Fruit fly (Drosophila melanogaster) whole organism, adult: ENCODE results near the gene CG32117.

Experiments used
- CG11617 ChIP-seq: fragments of 200-800 bp; sonication (Bioruptor generic); optimal IDR thresholded peaks from 2 replicates; lab custom pipeline; 2017; ENCODE audit warnings: mild to moderate bottlenecking, missing biosample characterization, missing genetic modification reagents, missing genetic modification characterization
- CG12768 ChIP-seq: fragments of 200-800 bp; sonication (Bioruptor generic); optimal IDR thresholded peaks from 2 replicates; lab custom pipeline; 2017; ENCODE audit warnings: missing biosample characterization, missing genetic modification characterization, mild to moderate bottlenecking, moderate library complexity, missing genetic modification reagents
- CG14711 ChIP-seq: fragments of 200-800 bp; sonication (Bioruptor generic); optimal IDR thresholded peaks from 2 replicates; lab custom pipeline; 2018; ENCODE audit warnings: missing biosample characterization, mild to moderate bottlenecking, missing genetic modification characterization, moderate library complexity
- CG1620 ChIP-seq: fragments of 200-800 bp; sonication (Bioruptor generic); optimal IDR thresholded peaks from 2 replicates; lab custom pipeline; 2016; ENCODE audit warnings: missing biosample characterization, missing genetic modification characterization
- CG33017 ChIP-seq: fragments of 200-800 bp; sonication (Bioruptor generic); optimal IDR thresholded peaks from 2 replicates; lab custom pipeline; 2018; ENCODE audit warnings: missing biosample characterization, mild to moderate bottlenecking, missing genetic modification characterization, moderate library complexity
- CG5204 ChIP-seq: fragments of 200-800 bp; sonication (Bioruptor generic); optimal IDR thresholded peaks from 2 replicates; lab custom pipeline; 2016; ENCODE audit warnings: missing biosample characterization, missing genetic modification characterization
- CG7045 ChIP-seq: fragments of 200-800 bp; sonication (Bioruptor generic); optimal IDR thresholded peaks from 2 replicates; lab custom pipeline; 2017; ENCODE audit warnings: missing biosample characterization, mild to moderate bottlenecking, missing genetic modification characterization
- CG7101 ChIP-seq: fragments of 200-800 bp; sonication (Bioruptor generic); optimal IDR thresholded peaks from 2 replicates; lab custom pipeline; 2018; ENCODE audit warnings: missing biosample characterization, mild to moderate bottlenecking, missing genetic modification characterization, moderate library complexity
- Clk ChIP-seq: fragments of 200-800 bp; sonication (Bioruptor generic); optimal IDR thresholded peaks from 2 replicates; lab custom pipeline; 2017; ENCODE audit warnings: missing biosample characterization, missing genetic modification characterization
- Crg-1 ChIP-seq: fragments of 200-800 bp; sonication (Bioruptor generic); optimal IDR thresholded peaks from 2 replicates; lab custom pipeline; 2016; ENCODE audit warnings: missing biosample characterization, missing genetic modification characterization
- Hr96 ChIP-seq: fragments of 200-800 bp; sonication (Bioruptor generic); optimal IDR thresholded peaks from 2 replicates; lab custom pipeline; 2016; ENCODE audit warnings: missing biosample characterization, missing genetic modification characterization
- Mnt ChIP-seq: fragments of 200-800 bp; sonication (Bioruptor generic); optimal IDR thresholded peaks from 2 replicates; lab custom pipeline; 2016; ENCODE audit warnings: missing biosample characterization, mild to moderate bottlenecking, missing genetic modification characterization
- bab1 ChIP-seq: fragments of 200-800 bp; sonication (Bioruptor generic); optimal IDR thresholded peaks from 3 replicates; lab custom pipeline; 2019; ENCODE audit warnings: missing biosample characterization, mild to moderate bottlenecking, missing genetic modification characterization, moderate library complexity
- cic ChIP-seq: fragments of 200-800 bp; sonication (Bioruptor generic); optimal IDR thresholded peaks from 2 replicates; lab custom pipeline; 2017; ENCODE audit warnings: missing biosample characterization, mild to moderate bottlenecking, missing genetic modification characterization, moderate library complexity
- cnc ChIP-seq, 2 experiments: fragments of >200 bp; optimal IDR thresholded peaks; 2 replicates each; lab custom pipeline; 2017
- kay ChIP-seq: fragments of 200-800 bp; sonication (Bioruptor generic); peaks from one replicate; lab custom pipeline; 2016; ENCODE audit warnings: missing biosample characterization, missing genetic modification characterization, borderline replicate concordance
- ovo ChIP-seq: fragments of 200-800 bp; sonication (Bioruptor generic); optimal IDR thresholded peaks from 2 replicates; lab custom pipeline; 2016; ENCODE audit warnings: missing biosample characterization, missing genetic modification characterization
- pad ChIP-seq: fragments of 200-800 bp; sonication (Bioruptor generic); optimal IDR thresholded peaks from 3 replicates; lab custom pipeline; 2017; ENCODE audit warnings: missing biosample characterization, missing genetic modification characterization, mild to moderate bottlenecking, moderate library complexity, missing genetic modification reagents
- tj ChIP-seq: fragments of 200-800 bp; sonication (Bioruptor generic); optimal IDR thresholded peaks from 3 replicates; lab custom pipeline; 2017; ENCODE audit warnings: missing biosample characterization, mild to moderate bottlenecking, missing genetic modification characterization, moderate library complexity
- toe ChIP-seq: fragments of 200-800 bp; sonication (Bioruptor generic); optimal IDR thresholded peaks from 2 replicates; lab custom pipeline; 2016; ENCODE audit warnings: missing biosample characterization, missing genetic modification characterization

CG32117 gene

dm6 chr3L:12889353-12889820 lies 14.1 kb downstream of the CG32117 start, which contains the start of gene CG43894:
TSS of gene CG43894 (plus strand) at chr3L:12889770.
- TF ChIP-seq Mnt (GFP tag; lab: Kevin White, UChicago) (peak; percentile 21), Clk (GFP tag; lab: Kevin White, UChicago) (peak; percentile 9), tj (GFP tag; lab: Kevin White, UChicago) (no peak), CG7101 (tag; lab: Kevin White, UChicago) (no peak), ovo (no peak), CG7045 (GFP tag; lab: Kevin White, UChicago) (peak; percentile 44), kay (GFP tag; lab: Kevin White, UChicago) (peak; percentile 93), cic (GFP tag; lab: Kevin White, UChicago) (peak; percentile 82), Hr96 (GFP tag; lab: Kevin White, UChicago) (no peak), toe (no peak), cnc (optimal IDR thresholded peaks at IDR 0.05; lab: Kevin White, UChicago) (peak in 1 of 2 experiments; percentile 60), CG33017 (peak; percentile 20), bab1 (GFP tag; lab: Kevin White, UChicago) (no peak), CG12768 (GFP tag; lab: Kevin White, UChicago) (peak; percentile 32), CG1620 (GFP tag; lab: Kevin White, UChicago) (no peak), Crg-1 (GFP tag; lab: Kevin White, UChicago) (no peak), CG14711 (peak; percentile 1), CG11617 (GFP tag; lab: Kevin White, UChicago) (peak; percentile 25), pad (GFP tag; lab: Kevin White, UChicago) (no peak), CG5204 (GFP tag; lab: Kevin White, UChicago) (peak; percentile 28)

DNA sequence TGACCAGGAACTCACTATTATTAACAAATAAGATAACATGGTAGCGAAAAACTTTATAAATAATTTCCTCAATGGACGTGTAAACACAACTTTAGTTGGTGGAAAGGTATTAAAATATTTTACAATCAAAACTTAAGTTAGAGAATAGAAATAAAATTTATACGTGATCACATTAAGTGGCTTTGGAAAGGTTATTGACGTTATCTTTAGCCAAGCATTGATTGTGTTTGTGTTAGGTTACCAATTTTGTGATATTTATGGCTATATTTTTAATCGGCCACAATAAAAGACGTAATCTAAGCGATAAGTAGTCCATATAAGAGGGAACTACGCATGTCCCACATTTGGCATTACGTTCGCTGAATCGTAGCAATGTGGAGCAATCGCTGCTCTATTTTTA lies 18.8 kb downstream of the CG32117 start, which contains the start of gene CG14120:
TSS of gene CG14120 (plus strand) at position 360 of the 400 bp plus-strand sequence.
- TF ChIP-seq cic (GFP tag; lab: Kevin White, UChicago) = peak; percentile 67
- peak; percentile 63 for TF ChIP-seq kay (GFP tag; lab: Kevin White, UChicago)
- TF ChIP-seq pad (GFP tag; lab: Kevin White, UChicago) = no peak
- no peak for TF ChIP-seq CG12768 (GFP tag; lab: Kevin White, UChicago)
- TF ChIP-seq CG1620 (GFP tag; lab: Kevin White, UChicago) = no peak
- TF ChIP-seq CG5204 (GFP tag; lab: Kevin White, UChicago) = no peak
- peak; percentile 4 for TF ChIP-seq CG11617 (GFP tag; lab: Kevin White, UChicago)

DNA sequence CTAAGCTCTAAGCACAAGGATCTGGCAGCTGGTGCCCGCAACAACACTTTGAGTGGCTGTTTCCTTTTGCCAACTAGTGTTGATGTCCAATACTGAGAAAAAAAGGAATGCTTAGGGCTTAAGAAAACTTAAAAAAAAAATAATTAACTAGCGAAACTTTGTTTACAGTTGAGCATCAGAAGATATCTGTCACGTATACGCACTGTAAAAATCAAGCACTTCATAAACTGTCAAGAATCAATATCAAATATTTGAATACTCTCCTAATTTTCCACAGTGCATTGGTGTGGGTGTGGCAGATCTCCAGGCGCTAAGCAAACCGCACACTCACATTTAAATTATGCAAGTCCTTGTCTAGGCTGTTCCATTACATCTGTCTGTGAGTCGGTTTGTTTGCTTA lies 29.3 kb downstream of the CG32117 start:
- TF ChIP-seq pad (GFP tag; lab: Kevin White, UChicago) = no peak
- TF ChIP-seq Hr96 (GFP tag; lab: Kevin White, UChicago) = no peak
- TF ChIP-seq tj (GFP tag; lab: Kevin White, UChicago) = no peak
- no peak for TF ChIP-seq kay (GFP tag; lab: Kevin White, UChicago)
- TF ChIP-seq Crg-1 (GFP tag; lab: Kevin White, UChicago) = no peak
- TF ChIP-seq Mnt (GFP tag; lab: Kevin White, UChicago) = no peak
- no peak for TF ChIP-seq CG1620 (GFP tag; lab: Kevin White, UChicago)
- no peak for TF ChIP-seq toe
- no peak for TF ChIP-seq bab1 (GFP tag; lab: Kevin White, UChicago)
- no peak for TF ChIP-seq CG12768 (GFP tag; lab: Kevin White, UChicago)
- no peak for TF ChIP-seq cic (GFP tag; lab: Kevin White, UChicago)
- no peak for TF ChIP-seq ovo
- TF ChIP-seq cnc (optimal IDR thresholded peaks at IDR 0.05; lab: Kevin White, UChicago) = no peak
- TF ChIP-seq CG7101 (tag; lab: Kevin White, UChicago) = no peak
- no peak for TF ChIP-seq CG5204 (GFP tag; lab: Kevin White, UChicago)
- TF ChIP-seq CG11617 (GFP tag; lab: Kevin White, UChicago) = no peak

DNA sequence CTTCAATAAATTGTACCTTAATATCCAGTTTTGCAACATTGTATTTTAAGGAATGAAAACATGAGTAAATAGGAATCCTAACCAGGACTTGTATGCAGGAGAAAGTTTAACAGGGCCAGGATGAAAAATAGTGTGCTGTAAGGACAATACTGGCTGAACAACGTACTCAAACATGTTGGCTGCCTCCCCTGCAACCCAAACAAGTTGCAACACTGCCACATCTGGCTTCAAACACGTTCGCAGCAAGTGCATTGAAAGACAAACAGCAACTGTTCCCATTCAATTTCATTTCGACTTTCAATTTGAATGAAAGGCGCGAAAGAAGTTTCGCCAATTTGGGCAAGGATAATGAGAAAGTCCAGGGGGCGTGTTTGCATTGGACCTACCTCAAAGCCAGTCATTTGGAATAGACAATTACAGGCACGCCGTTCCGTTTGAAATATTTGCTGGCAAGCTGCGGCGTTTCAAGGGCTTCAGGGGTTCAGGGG lies 35.5 kb downstream of the CG32117 start:
- TF ChIP-seq Mnt (GFP tag; lab: Kevin White, UChicago) = no peak
- no peak for TF ChIP-seq ovo
- TF ChIP-seq pad (GFP tag; lab: Kevin White, UChicago) = peak; percentile 67

DNA sequence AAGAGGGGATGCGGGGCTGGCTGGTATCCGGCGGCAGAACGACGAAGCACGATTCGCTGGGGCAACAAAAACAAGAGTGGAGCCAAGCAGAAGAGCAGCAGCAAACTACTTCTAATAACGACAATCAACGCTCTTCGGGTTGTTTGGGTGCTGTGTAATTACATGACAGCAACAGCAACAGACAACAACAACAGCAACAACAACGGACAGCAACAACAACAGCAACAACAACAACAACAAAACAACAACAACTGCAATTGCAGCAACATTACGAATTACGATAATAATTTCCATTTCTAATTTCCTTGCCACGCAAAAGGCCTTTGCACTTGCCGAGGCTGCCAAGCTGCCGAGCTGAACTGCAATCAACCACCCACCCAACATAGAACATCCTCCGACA lies 39.0 kb downstream of the CG32117 start:
- TF ChIP-seq bab1 (GFP tag; lab: Kevin White, UChicago) = no peak
- no peak for TF ChIP-seq CG5204 (GFP tag; lab: Kevin White, UChicago)
- TF ChIP-seq cnc (optimal IDR thresholded peaks at IDR 0.05; lab: Kevin White, UChicago) = no peak
- no peak for TF ChIP-seq toe
- TF ChIP-seq kay (GFP tag; lab: Kevin White, UChicago) = no peak
- TF ChIP-seq Clk (GFP tag; lab: Kevin White, UChicago) = no peak
- no peak for TF ChIP-seq cic (GFP tag; lab: Kevin White, UChicago)
- TF ChIP-seq CG14711 = no peak
- TF ChIP-seq ovo = no peak
- TF ChIP-seq CG7101 (tag; lab: Kevin White, UChicago) = no peak
- no peak for TF ChIP-seq Hr96 (GFP tag; lab: Kevin White, UChicago)
- TF ChIP-seq CG1620 (GFP tag; lab: Kevin White, UChicago) = no peak

- TF ChIP-seq CG33017 (no peak), Hr96 (GFP tag; lab: Kevin White, UChicago) (no peak), Mnt (GFP tag; lab: Kevin White, UChicago) (no peak)
Measured at dm6 chr3L:12862820-12863219, 40.7 kb downstream of the CG32117 start, which contains the start of gene CG10943. TSS of gene CG10943 (minus strand) at chr3L:12862920.
